Worm (Caenorhabditis elegans) whole organism, mixed stage, embryonic: ENCODE results near the gene Y37D8A.4.

Source experiments
- ceh-39 ChIP-seq: fragments of 150-350 bp; optimal IDR thresholded peaks from 2 replicates; lab custom pipeline; 2014; ENCODE audit warnings: missing biosample characterization, missing genetic modification characterization
- elt-3 ChIP-seq: fragments of 150-350 bp; optimal IDR thresholded peaks from 2 replicates; lab custom pipeline; 2014; ENCODE audit warnings: missing biosample characterization, missing genetic modification characterization
- hlh-1 ChIP-seq: fragments of 150-350 bp; optimal IDR thresholded peaks from 2 replicates; lab custom pipeline; 2014; ENCODE audit warnings: missing biosample characterization, missing genetic modification reagents, missing genetic modification characterization
- lin-13 ChIP-seq: fragments of 150-350 bp; optimal IDR thresholded peaks from 2 replicates; lab custom pipeline; 2014; ENCODE audit warnings: missing biosample characterization, missing genetic modification characterization
- lsy-2 ChIP-seq: fragments of 150-350 bp; optimal IDR thresholded peaks from 2 replicates; lab custom pipeline; 2014; ENCODE audit warnings: missing biosample characterization, missing genetic modification characterization
- nhr-237 ChIP-seq: fragments of 150-350 bp; optimal IDR thresholded peaks from 2 replicates; lab custom pipeline; 2014; ENCODE audit warnings: missing biosample characterization, missing genetic modification characterization
- pha-4 ChIP-seq: fragments of 150-350 bp; optimal IDR thresholded peaks from 2 replicates; lab custom pipeline; 2018; ENCODE audit warnings: missing biosample characterization, missing genetic modification reagents, missing genetic modification characterization
- sem-2 ChIP-seq: fragments of 200-800 bp; sonication (Bioruptor generic); optimal IDR thresholded peaks from 2 replicates; lab custom pipeline; 2018; ENCODE audit warnings: mild to moderate bottlenecking, missing genetic modification characterization, missing compliant biosample characterization
- unc-62 ChIP-seq: fragments of 150-350 bp; optimal IDR thresholded peaks from 2 replicates; lab custom pipeline; 2014; ENCODE audit warnings: missing biosample characterization, missing genetic modification reagents, missing genetic modification characterization
- ztf-11 ChIP-seq: fragments of 150-350 bp; optimal IDR thresholded peaks from 2 replicates; lab custom pipeline; 2014; ENCODE audit warnings: missing biosample characterization, missing genetic modification characterization

- TF ChIP-seq unc-62 (GFP tag; lab: Kevin White, UChicago) (no peak), ztf-11 (tag; lab: Kevin White, UChicago) (no peak), nhr-237 (tag; lab: Kevin White, UChicago) (no peak), hlh-1 (tag; lab: Kevin White, UChicago) (no peak), elt-3 (tag; lab: Kevin White, UChicago) (no peak), ceh-39 (tag; lab: Kevin White, UChicago) (no peak), lsy-2 (tag; lab: Kevin White, UChicago) (no peak), sem-2 (no peak), lin-13 (tag; lab: Kevin White, UChicago) (no peak), pha-4 (no peak)
Measured at ce11 chrIII:12849691-12850090, 10.9 kb upstream of the Y37D8A.4 start.
